Worm (Caenorhabditis elegans) whole organism, late embryonic: Measurements from ENCODE around the gene F13B12.6.

Experiments
- hlh-30 ChIP-seq: sonication (generic microtip); optimal IDR thresholded peaks from 2 replicates; lab custom pipeline; 2017; ENCODE audit warnings: antibody characterized with exemption, missing genetic modification characterization, missing compliant biosample characterization; ENCODE audit not compliant: insufficient read depth
- mec-3 ChIP-seq: sonication (generic microtip); optimal IDR thresholded peaks from 2 replicates; lab custom pipeline; 2016; ENCODE audit warnings: borderline replicate concordance, missing genetic modification characterization, missing compliant biosample characterization

DNA sequence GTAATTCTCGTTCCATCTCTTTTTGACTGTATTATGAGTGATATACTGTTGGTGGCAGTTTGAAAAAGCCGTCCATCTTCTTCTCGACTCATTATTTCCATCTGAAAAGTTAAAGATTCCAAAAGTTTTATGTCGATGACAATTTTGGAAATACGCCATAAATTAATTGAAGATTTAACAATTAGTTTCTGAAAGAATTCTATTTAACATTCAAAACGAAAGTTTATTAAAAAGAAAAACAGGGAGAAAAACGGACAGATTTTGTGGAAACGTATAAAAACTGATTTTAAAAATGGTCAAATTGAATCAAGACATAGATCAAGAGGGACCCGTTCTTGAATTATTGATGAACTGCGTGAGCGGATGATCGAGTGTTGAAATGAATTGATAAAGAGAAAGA lies 3.9 kb downstream of the F13B12.6 start, which contains the start of gene R10H10.7:
- TF ChIP-seq mec-3 (tag; lab: Kevin White, UChicago): no peak
- no peak for TF ChIP-seq hlh-30
